Fruit fly (Drosophila melanogaster) whole organism, embryonic: ENCODE results near the gene Mdh1.

Experiments
- BtbVII ChIP-seq: fragments of 200-800 bp; sonication (Bioruptor generic); optimal IDR thresholded peaks from 3 replicates; lab custom pipeline; 2017; ENCODE audit warnings: missing biosample characterization, mild to moderate bottlenecking, missing genetic modification characterization
- CG10321 ChIP-seq: fragments of 200-800 bp; sonication (Bioruptor generic); IDR thresholded peaks from 2 replicates; pipeline ENCODE4 v1.3.6; 2022; ENCODE audit warnings: missing biosample characterization, missing genetic modification characterization
- CG10366 ChIP-seq: fragments of 200-800 bp; sonication (Bioruptor generic); IDR thresholded peaks from 2 replicates; pipeline ENCODE4 v1.3.6; 2022; ENCODE audit warnings: missing biosample characterization, missing genetic modification characterization
- CG11504 ChIP-seq: fragments of 200-800 bp; sonication (Bioruptor generic); optimal IDR thresholded peaks from 3 replicates; lab custom pipeline; 2019; ENCODE audit warnings: missing biosample characterization, mild to moderate bottlenecking, missing genetic modification characterization, moderate library complexity
- CG12155 ChIP-seq: fragments of 200-800 bp; sonication (Bioruptor generic); optimal IDR thresholded peaks from 3 replicates; lab custom pipeline; 2016; ENCODE audit warnings: missing biosample characterization, missing genetic modification characterization
- CG12659 ChIP-seq: fragments of 200-800 bp; sonication (Bioruptor generic); optimal IDR thresholded peaks from 3 replicates; lab custom pipeline; 2017; ENCODE audit warnings: mild to moderate bottlenecking, missing biosample characterization, missing genetic modification reagents, missing genetic modification characterization
- CG12744 ChIP-seq: fragments of 200-800 bp; sonication (Bioruptor generic); optimal IDR thresholded peaks from 2 replicates; lab custom pipeline; 2016; ENCODE audit warnings: missing biosample characterization, missing genetic modification characterization
- CG13287 ChIP-seq: fragments of 200-800 bp; sonication (Bioruptor generic); IDR thresholded peaks from 2 replicates; pipeline ENCODE4 v1.3.6; 2022; ENCODE audit warnings: missing biosample characterization, missing genetic modification characterization; ENCODE audit not compliant: partially characterized antibody
- CG13424 ChIP-seq: fragments of 200-800 bp; sonication (Bioruptor generic); optimal IDR thresholded peaks from 2 replicates; lab custom pipeline; 2019; ENCODE audit warnings: missing biosample characterization, mild to moderate bottlenecking, missing genetic modification characterization, moderate library complexity
- CG1602 ChIP-seq: fragments of 200-800 bp; sonication (Bioruptor generic); optimal IDR thresholded peaks from 3 replicates; lab custom pipeline; 2016; ENCODE audit warnings: missing biosample characterization, missing genetic modification characterization
- CG17361 ChIP-seq: fragments of 200-800 bp; sonication (Bioruptor generic); IDR thresholded peaks from 3 replicates; pipeline ENCODE4 v1.3.6; 2022; ENCODE audit warnings: missing biosample characterization, missing genetic modification characterization
- CG17802 ChIP-seq: fragments of 200-800 bp; sonication (Bioruptor generic); optimal IDR thresholded peaks from 2 replicates; lab custom pipeline; 2018; ENCODE audit warnings: missing biosample characterization, mild to moderate bottlenecking, missing genetic modification characterization, moderate library complexity
- CG30020 ChIP-seq: fragments of 200-800 bp; optimal IDR thresholded peaks from 2 replicates; lab custom pipeline; 2019; ENCODE audit warnings: missing biosample characterization, mild to moderate bottlenecking, missing genetic modification characterization, moderate library complexity
- CG3065 ChIP-seq: fragments of 200-800 bp; sonication (Bioruptor generic); optimal IDR thresholded peaks from 2 replicates; lab custom pipeline; 2016; ENCODE audit warnings: missing biosample characterization, missing genetic modification characterization
- CG42726 ChIP-seq: fragments of 200-800 bp; sonication (Bioruptor generic); IDR thresholded peaks from 2 replicates; pipeline ENCODE4 v1.3.6; 2022; ENCODE audit warnings: missing biosample characterization, missing genetic modification characterization; ENCODE audit not compliant: partially characterized antibody
- CG4424 ChIP-seq: fragments of 200-800 bp; sonication (Bioruptor generic); optimal IDR thresholded peaks from 3 replicates; lab custom pipeline; 2016; ENCODE audit warnings: missing biosample characterization, missing genetic modification characterization
- CG6654 ChIP-seq: fragments of 200-800 bp; sonication (Bioruptor generic); optimal IDR thresholded peaks from 2 replicates; lab custom pipeline; 2017; ENCODE audit warnings: missing biosample characterization, mild to moderate bottlenecking, missing genetic modification characterization
- CG6854 ChIP-seq: fragments of 200-800 bp; sonication (Bioruptor generic); optimal IDR thresholded peaks from 3 replicates; lab custom pipeline; 2017; ENCODE audit warnings: missing biosample characterization, mild to moderate bottlenecking, missing genetic modification characterization
- CG9437 ChIP-seq: fragments of 200-800 bp; sonication (Bioruptor generic); optimal IDR thresholded peaks from 2 replicates; lab custom pipeline; 2018; ENCODE audit warnings: missing biosample characterization, mild to moderate bottlenecking, missing genetic modification characterization
- CG9727 ChIP-seq: fragments of 200-800 bp; sonication (Bioruptor generic); optimal IDR thresholded peaks from 3 replicates; lab custom pipeline; 2017; ENCODE audit warnings: missing biosample characterization, mild to moderate bottlenecking, missing genetic modification characterization
- Chrac-16 ChIP-seq: fragments of 200-800 bp; sonication (Bioruptor generic); optimal IDR thresholded peaks from 3 replicates; lab custom pipeline; 2016; ENCODE audit warnings: missing biosample characterization, missing genetic modification characterization
- Dfd ChIP-seq, 2 experiments: fragments of >200 bp; optimal IDR thresholded peaks; 2 replicates each; lab custom pipeline; 2017; ENCODE audit warnings: missing biosample characterization in 2 of 2, missing genetic modification characterization in 2 of 2
- Dll ChIP-seq: fragments of 200-800 bp; sonication (Bioruptor generic); IDR thresholded peaks from 4 replicates; pipeline ENCODE4 v1.3.6; 2022; ENCODE audit warnings: missing biosample characterization, missing genetic modification characterization; ENCODE audit not compliant: partially characterized antibody
- Dref ChIP-seq: fragments of 200-800 bp; sonication (Bioruptor generic); IDR thresholded peaks from 2 replicates; pipeline ENCODE4 v1.3.6; 2022; ENCODE audit warnings: missing biosample characterization, missing genetic modification characterization
- Hand ChIP-seq: fragments of 200-800 bp; sonication (Bioruptor generic); optimal IDR thresholded peaks from 2 replicates; lab custom pipeline; 2017; ENCODE audit warnings: mild to moderate bottlenecking, missing biosample characterization, missing genetic modification reagents, missing genetic modification characterization
- Ptx1 ChIP-seq: fragments of 200-800 bp; sonication (Bioruptor generic); IDR thresholded peaks from 2 replicates; pipeline ENCODE4 v1.3.6; 2022; ENCODE audit warnings: missing biosample characterization, missing genetic modification characterization
- Sox100B ChIP-seq: fragments of 200-800 bp; sonication (Bioruptor generic); optimal IDR thresholded peaks from 3 replicates; lab custom pipeline; 2018; ENCODE audit warnings: missing biosample characterization, mild to moderate bottlenecking, missing genetic modification characterization
- Spps ChIP-seq: fragments of 200-800 bp; sonication (Bioruptor generic); optimal IDR thresholded peaks from 2 replicates; lab custom pipeline; 2018; ENCODE audit warnings: missing biosample characterization, mild to moderate bottlenecking, missing genetic modification characterization
- Ssrp ChIP-seq: fragments of 200-800 bp; sonication (Bioruptor generic); optimal IDR thresholded peaks from 2 replicates; lab custom pipeline; 2018; ENCODE audit warnings: missing biosample characterization, mild to moderate bottlenecking, missing genetic modification characterization, moderate library complexity
- az2 ChIP-seq: fragments of 200-800 bp; sonication (Bioruptor generic); optimal IDR thresholded peaks from 3 replicates; lab custom pipeline; 2016; ENCODE audit warnings: missing biosample characterization, missing genetic modification characterization
- cas ChIP-seq: fragments of 200-800 bp; sonication (Bioruptor generic); IDR thresholded peaks from 2 replicates; pipeline ENCODE4 v1.3.6; 2022; ENCODE audit warnings: missing biosample characterization, missing genetic modification characterization
- cg ChIP-seq: fragments of 200-800 bp; sonication (Bioruptor generic); optimal IDR thresholded peaks from 3 replicates; lab custom pipeline; 2019; ENCODE audit warnings: missing biosample characterization, mild to moderate bottlenecking, missing genetic modification characterization, moderate library complexity
- chinmo ChIP-seq: fragments of 200-800 bp; sonication (Bioruptor generic); IDR thresholded peaks from 4 replicates; pipeline ENCODE4 v1.3.6; 2022; ENCODE audit warnings: missing biosample characterization, missing genetic modification characterization; ENCODE audit not compliant: partially characterized antibody
- ci ChIP-seq: fragments of 200-800 bp; sonication (Bioruptor generic); IDR thresholded peaks from 3 replicates; pipeline ENCODE4 v1.3.6; 2022; ENCODE audit warnings: missing biosample characterization, missing genetic modification characterization
- croc ChIP-seq: fragments of 200-800 bp; sonication (Bioruptor generic); conservative IDR thresholded peaks from 3 replicates; pipeline ENCODE4 v1.3.6; 2022; ENCODE audit warnings: missing biosample characterization, missing genetic modification characterization
- eve ChIP-seq, 2 experiments: fragments of >200 bp; optimal IDR thresholded peaks; 2 replicates each; lab custom pipeline; 2017; ENCODE audit warnings: missing biosample characterization in 2 of 2, missing genetic modification characterization in 2 of 2
- gfzf ChIP-seq: fragments of 200-800 bp; sonication (Bioruptor generic); optimal IDR thresholded peaks from 2 replicates; lab custom pipeline; 2016; ENCODE audit warnings: missing biosample characterization, mild to moderate bottlenecking, missing genetic modification characterization, moderate library complexity
- gro ChIP-seq: fragments of 200-800 bp; sonication (Bioruptor generic); optimal IDR thresholded peaks from 2 replicates; lab custom pipeline; 2016; ENCODE audit warnings: missing biosample characterization, missing genetic modification characterization
- inv ChIP-seq: fragments of 200-800 bp; sonication (Bioruptor generic); IDR thresholded peaks from 2 replicates; pipeline ENCODE4 v1.3.6; 2022; ENCODE audit warnings: missing biosample characterization, missing genetic modification characterization; ENCODE audit not compliant: partially characterized antibody
- ken ChIP-seq: fragments of 200-800 bp; sonication (Bioruptor generic); IDR thresholded peaks from 3 replicates; pipeline ENCODE4 v1.3.6; 2022; ENCODE audit warnings: missing biosample characterization, missing genetic modification characterization
- lilli ChIP-seq: fragments of 200-800 bp; sonication (Bioruptor generic); optimal IDR thresholded peaks from 3 replicates; lab custom pipeline; 2016; ENCODE audit warnings: missing biosample characterization, missing genetic modification characterization
- mirr ChIP-seq: fragments of 200-800 bp; sonication (Bioruptor generic); optimal IDR thresholded peaks from 3 replicates; lab custom pipeline; 2018; ENCODE audit warnings: missing biosample characterization, mild to moderate bottlenecking, missing genetic modification characterization
- otp ChIP-seq: fragments of 200-800 bp; sonication (Bioruptor generic); IDR thresholded peaks from 3 replicates; pipeline ENCODE4, ENCODE4 v1.3.6; 2022; ENCODE audit warnings: missing biosample characterization, missing genetic modification characterization
- pfk ChIP-seq: fragments of 200-800 bp; sonication (Bioruptor generic); optimal IDR thresholded peaks from 2 replicates; lab custom pipeline; 2018; ENCODE audit warnings: missing biosample characterization, mild to moderate bottlenecking, missing genetic modification characterization, moderate library complexity
- row ChIP-seq: fragments of 200-800 bp; sonication (Bioruptor generic); IDR thresholded peaks from 3 replicates; pipeline ENCODE4 v1.3.6; 2022; ENCODE audit warnings: missing biosample characterization, missing genetic modification characterization
- run ChIP-seq: fragments of 200-800 bp; sonication (Bioruptor generic); optimal IDR thresholded peaks from 3 replicates; lab custom pipeline; 2018; ENCODE audit warnings: missing biosample characterization, mild to moderate bottlenecking, missing genetic modification characterization
- seq ChIP-seq: fragments of 200-800 bp; sonication (Bioruptor generic); IDR thresholded peaks from 2 replicates; pipeline ENCODE4 v1.3.6; 2022; ENCODE audit warnings: missing biosample characterization, missing genetic modification characterization
- stc ChIP-seq: fragments of 200-800 bp; sonication (Bioruptor generic); IDR thresholded peaks from 2 replicates; pipeline ENCODE4 v1.3.6; 2022; ENCODE audit warnings: missing biosample characterization, missing genetic modification characterization
- wdn ChIP-seq: fragments of 200-800 bp; sonication (Bioruptor generic); IDR thresholded peaks from 2 replicates; pipeline ENCODE4 v1.3.6; 2022; ENCODE audit warnings: missing biosample characterization, missing genetic modification characterization

Gene Mdh1

dm6 chr2L:10442048-10442790, 46.1 kb upstream of the Mdh1 start, which contains the start of gene loh:
Gene loh, plus strand, starts transcription at chr2L:10442534.
- TF ChIP-seq stc (GFP tag; lab: Robert Waterston, UW) (0 out of 2 replicates have a peak, but pooled peaks have one; percentile 39), CG13424 (tag; lab: Kevin White, UChicago) (peak; percentile 73), ci (GFP tag; lab: Robert Waterston, UW) (peak; percentile 65; the same call in 2 of the 3 replicates), mirr (GFP tag; lab: Kevin White, UChicago) (no peak), Spps (tag; lab: Kevin White, UChicago) (peak; percentile 38), CG30020 (peak; percentile 38), chinmo (0 out of 4 replicates have a peak, but pooled peaks have one; percentile 19), ken (GFP tag; lab: Robert Waterston, UW) (0 out of 3 replicates have a peak, but pooled peaks have one; percentile 10), CG10366 (GFP tag; lab: Robert Waterston, UW) (0 out of 2 replicates have a peak, but pooled peaks have one; percentile 8), CG42726 (GFP tag; lab: Robert Waterston, UW) (no peak), eve (GFP tag; optimal IDR thresholded peaks at IDR 0.05; lab: Kevin White, UChicago) (peak in 1 of 2 experiments; percentile 84), Hand (GFP tag; lab: Kevin White, UChicago) (no peak), Sox100B (peak; percentile 85), gfzf (GFP tag; lab: Kevin White, UChicago) (no peak), Dll (GFP tag; lab: Robert Waterston, UW) (no peak), Dref (GFP tag; lab: Robert Waterston, UW) (no peak), CG11504 (no peak), CG3065 (no peak), seq (0 out of 2 replicates have a peak, but pooled peaks have one; percentile 22), run (tag; lab: Kevin White, UChicago) (no peak), BtbVII (GFP tag; lab: Kevin White, UChicago) (peak; percentile 46), otp (GFP tag; lab: Robert Waterston, UW) (no peak), CG13287 (GFP tag; lab: Robert Waterston, UW) (no peak), CG6654 (GFP tag; lab: Kevin White, UChicago) (no peak), CG10321 (GFP tag; lab: Robert Waterston, UW) (no peak), CG1602 (GFP tag; lab: Kevin White, UChicago) (peak; percentile 61), cas (GFP tag; lab: Robert Waterston, UW) (no peak), gro (no peak), Ptx1 (GFP tag; lab: Robert Waterston, UW) (no peak; the same call in 1 of the 2 replicates), Chrac-16 (GFP tag; lab: Kevin White, UChicago) (no peak), lilli (GFP tag; lab: Kevin White, UChicago) (peak; percentile 22), wdn (GFP tag; lab: Robert Waterston, UW) (no peak), cg (GFP tag; lab: Kevin White, UChicago) (peak; percentile 3), CG6854 (GFP tag; lab: Kevin White, UChicago) (peak; percentile 48), CG9437 (peak; percentile 76), CG12659 (GFP tag; lab: Kevin White, UChicago) (peak; percentile 63), CG4424 (GFP tag; lab: Kevin White, UChicago) (peak; percentile 64), CG17802 (no peak), pfk (GFP tag; lab: Kevin White, UChicago) (no peak), az2 (GFP tag; lab: Kevin White, UChicago) (peak; percentile 45), CG17361 (GFP tag; lab: Robert Waterston, UW) (peak; percentile 90), inv (no peak), row (peak; percentile 76), Ssrp (tag; lab: Kevin White, UChicago) (peak; percentile 63), CG12744 (GFP tag; lab: Kevin White, UChicago) (no peak), Dfd (GFP tag; optimal IDR thresholded peaks at IDR 0.05; lab: Kevin White, UChicago) (no peak), croc (peak; percentile 33; the same call in 2 of the 3 replicates), CG9727 (peak; percentile 68), CG12155 (GFP tag; lab: Kevin White, UChicago) (no peak)
